Fruit fly (Drosophila melanogaster): ENCODE data around the gene S6KL.

dm6 chrX:18812111-18812510, 23.8 kb downstream of the S6KL start:
- TF ChIP-seq sage (GFP tag; optimal IDR thresholded peaks at IDR 0.05) (no peak), CrebA (GFP tag; optimal IDR thresholded peaks at IDR 0.05; ENCODE audit: borderline replicate concordance) (no peak), Hr78 (GFP tag; optimal IDR thresholded peaks at IDR 0.05) (no peak), dmrt93B (GFP tag; optimal IDR thresholded peaks at IDR 0.05) (no peak), h (GFP tag; optimal IDR thresholded peaks at IDR 0.05) (no peak), Hnf4 (GFP tag; optimal IDR thresholded peaks at IDR 0.05) (no peak)
